Worm (Caenorhabditis elegans) whole organism, L4 larva: ENCODE measurements around the gene Y110A2AL.4.

Experiments
- F37D6.2 ChIP-seq: sonication (generic microtip); optimal IDR thresholded peaks from 2 replicates; lab custom pipeline; 2016; ENCODE audit warnings: mild to moderate bottlenecking, missing genetic modification characterization, missing compliant biosample characterization
- ZK546.5 ChIP-seq, 2 experiments: sonication (generic microtip); optimal IDR thresholded peaks; 2 replicates each; lab custom pipeline; 2017; ENCODE audit warnings: missing biosample characterization in 2 of 2, missing genetic modification characterization in 2 of 2
- daf-12 ChIP-seq: fragments of 150-350 bp; optimal IDR thresholded peaks from 2 replicates; lab custom pipeline; 2014; ENCODE audit warnings: missing biosample characterization, missing genetic modification reagents, missing genetic modification characterization
- daf-16 ChIP-seq, 3 experiments: sonication (generic microtip); optimal IDR thresholded peaks; 2 replicates each; lab custom pipeline; 2016 to 2017; ENCODE audit warnings: missing genetic modification characterization in 3 of 3, missing genetic modification reagents in 3 of 3, mild to moderate bottlenecking in 2 of 3, missing compliant biosample characterization in 2 of 3, missing biosample characterization in 1 of 3, moderate library complexity in 1 of 3
- dmd-9 ChIP-seq: fragments of 200-800 bp; sonication (Bioruptor generic); IDR thresholded peaks from 2 replicates; pipeline ENCODE4 v1.3.6; 2022; ENCODE audit warnings: missing genetic modification reagents, missing genetic modification characterization, missing compliant biosample characterization
- fkh-10 ChIP-seq: fragments of 150-350 bp; optimal IDR thresholded peaks from 2 replicates; lab custom pipeline; 2014; ENCODE audit warnings: missing biosample characterization, missing genetic modification reagents, missing genetic modification characterization
- hlh-11 ChIP-seq: fragments of 200-800 bp; sonication (Bioruptor generic); optimal IDR thresholded peaks from 2 replicates; lab custom pipeline; 2018; ENCODE audit warnings: mild to moderate bottlenecking, missing genetic modification characterization, missing compliant biosample characterization
- lin-13 ChIP-seq: fragments of 150-350 bp; optimal IDR thresholded peaks from 2 replicates; lab custom pipeline; 2014; ENCODE audit warnings: missing biosample characterization, missing genetic modification reagents, missing genetic modification characterization
- nhr-237 ChIP-seq: sonication (generic microtip); optimal IDR thresholded peaks from 2 replicates; lab custom pipeline; 2017; ENCODE audit warnings: missing biosample characterization, missing genetic modification characterization
- nhr-76 ChIP-seq: fragments of 150-350 bp; optimal IDR thresholded peaks from 2 replicates; lab custom pipeline; 2014; ENCODE audit warnings: missing biosample characterization, missing genetic modification characterization
- pqm-1 ChIP-seq: sonication (generic microtip); optimal IDR thresholded peaks from 2 replicates; lab custom pipeline; 2017; ENCODE audit warnings: missing biosample characterization, missing genetic modification characterization
- zag-1 ChIP-seq: fragments of 150-350 bp; optimal IDR thresholded peaks from 2 replicates; lab custom pipeline; 2014; ENCODE audit warnings: missing biosample characterization, missing genetic modification characterization
- zfp-3 ChIP-seq: fragments of 200-800 bp; sonication (Bioruptor generic); conservative IDR thresholded peaks from 2 replicates; pipeline ENCODE4 v1.3.6; 2022; ENCODE audit warnings: missing genetic modification reagents, missing genetic modification characterization, missing compliant biosample characterization

DNA sequence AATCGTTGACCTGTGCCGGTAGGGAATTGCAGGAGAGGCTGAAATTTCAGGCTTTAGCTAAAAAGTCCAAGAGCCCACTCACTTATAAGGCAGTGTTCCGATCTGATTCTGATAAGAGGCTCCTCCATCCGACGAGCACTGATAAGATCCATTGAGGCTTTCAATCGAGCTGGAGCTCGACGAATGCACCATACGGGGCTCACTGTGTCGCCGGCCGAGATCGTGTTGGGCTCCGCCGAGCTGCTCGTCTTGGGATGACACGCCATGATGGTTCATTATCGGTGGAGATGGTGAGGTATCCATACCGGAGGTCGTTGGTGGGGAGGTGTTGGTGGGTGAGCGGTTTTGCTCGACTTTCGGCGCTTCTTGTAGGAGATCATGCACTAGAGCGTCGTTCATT, 42.7 kb upstream of the Y110A2AL.4 start:
- TF ChIP-seq fkh-10 (GFP tag; lab: Kevin White, UChicago): no peak
- no peak for TF ChIP-seq nhr-237 (tag; lab: Kevin White, UChicago)
- no peak for TF ChIP-seq nhr-76 (tag; lab: Kevin White, UChicago)
- TF ChIP-seq daf-12 (tag; lab: Kevin White, UChicago): no peak
- no peak for TF ChIP-seq pqm-1 (tag; lab: Kevin White, UChicago)
- no peak for TF ChIP-seq daf-16 (GFP tag; optimal IDR thresholded peaks at IDR 0.05; lab: Kevin White, UChicago)
- no peak for TF ChIP-seq daf-16 (tag; optimal IDR thresholded peaks at IDR 0.05; lab: Kevin White, UChicago)
- no peak for TF ChIP-seq ZK546.5 (tag; optimal IDR thresholded peaks at IDR 0.05; lab: Kevin White, UChicago)
- TF ChIP-seq lin-13 (GFP tag; lab: Kevin White, UChicago): no peak
- no peak for TF ChIP-seq F37D6.2 (tag; lab: Kevin White, UChicago)
- TF ChIP-seq hlh-11 (tag; lab: Kevin White, UChicago): no peak
- no peak for TF ChIP-seq zag-1 (tag; lab: Kevin White, UChicago)
- no peak for TF ChIP-seq zfp-3 (GFP tag; lab: Robert Waterston, UW)
- TF ChIP-seq dmd-9: no peak
